Worm (Caenorhabditis elegans) whole organism, L3 larva: ENCODE results near the gene Y47D7A.19.

Experiments
- tbx-2 ChIP-seq: sonication (generic microtip); optimal IDR thresholded peaks from 2 replicates; lab custom pipeline; 2016; ENCODE audit warnings: mild to moderate bottlenecking, missing genetic modification characterization, missing compliant biosample characterization
- unc-62 ChIP-seq: fragments of 150-350 bp; sonication (generic microtip); optimal IDR thresholded peaks from 4 replicates; lab custom pipeline; 2014; ENCODE audit warnings: missing biosample characterization, missing genetic modification reagents, missing genetic modification characterization

- TF ChIP-seq tbx-2 (tag; lab: Kevin White, UChicago) = no peak
- no peak for TF ChIP-seq unc-62 (GFP tag; lab: Kevin White, UChicago)
These were observed 24.0 kb upstream of the Y47D7A.19 start, which contains the start of gene F13A2.4 for ce11 chrV:4400118-4400517.
